Worm (Caenorhabditis elegans) whole organism, L1 larva: ENCODE measurements around the gene msrp-6.

Experiments
- lin-13 ChIP-seq: fragments of 150-350 bp; optimal IDR thresholded peaks from 2 replicates; lab custom pipeline; 2014; ENCODE audit warnings: missing biosample characterization, missing genetic modification reagents, missing genetic modification characterization
- nhr-11 ChIP-seq: fragments of 150-350 bp; optimal IDR thresholded peaks from 2 replicates; lab custom pipeline; 2014; ENCODE audit warnings: missing biosample characterization, missing genetic modification characterization
- nhr-237 ChIP-seq: fragments of 150-350 bp; optimal IDR thresholded peaks from 2 replicates; lab custom pipeline; 2014; ENCODE audit warnings: missing biosample characterization, missing genetic modification characterization
- skn-1 ChIP-seq: fragments of 150-350 bp; optimal IDR thresholded peaks from 2 replicates; lab custom pipeline; 2014; ENCODE audit warnings: missing biosample characterization, missing genetic modification characterization

DNA sequence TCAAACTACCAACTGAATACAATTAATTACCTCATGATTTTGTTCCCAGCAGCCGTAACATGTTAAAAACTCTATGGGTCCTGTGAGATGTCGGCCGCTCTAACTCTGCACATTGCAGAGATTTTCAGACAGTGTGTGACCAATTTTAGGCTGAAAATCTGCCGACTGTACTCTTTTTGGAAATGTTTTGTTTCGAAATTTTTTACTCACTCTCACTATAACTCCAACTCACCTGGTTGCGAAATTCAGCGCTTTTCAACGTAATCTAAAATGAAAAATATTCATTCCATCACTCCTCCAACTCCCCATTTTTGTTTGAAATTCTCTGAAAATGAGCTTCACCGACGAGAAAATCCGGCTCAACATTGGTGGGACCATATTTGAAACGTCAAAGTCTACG, 30.3 kb downstream of the msrp-6 start, which contains the start of the genes F22E5.13 and F22E5.6:
- no peak for TF ChIP-seq skn-1 (tag; lab: Kevin White, UChicago)
- no peak for TF ChIP-seq nhr-237 (tag; lab: Kevin White, UChicago)
- TF ChIP-seq nhr-11 (tag; lab: Kevin White, UChicago), result no peak
- no peak for TF ChIP-seq lin-13
